Fruit fly (Drosophila melanogaster) whole organism, embryonic: ENCODE results near the gene SdicC.

ENCODE experiments used
- CG7357 ChIP-seq: fragments of 200-800 bp; sonication (Bioruptor generic); IDR thresholded peaks from 3 replicates; pipeline ENCODE4 v1.3.6; 2022; ENCODE audit warnings: missing biosample characterization, missing genetic modification characterization
- gcm ChIP-seq: fragments of 200-800 bp; sonication (Bioruptor generic); optimal IDR thresholded peaks from 2 replicates; lab custom pipeline; 2019; ENCODE audit warnings: missing biosample characterization, mild to moderate bottlenecking, missing genetic modification characterization, moderate library complexity
- wek ChIP-seq: fragments of 200-800 bp; sonication (Bioruptor generic); optimal IDR thresholded peaks from 3 replicates; lab custom pipeline; 2018; ENCODE audit warnings: missing biosample characterization, mild to moderate bottlenecking, missing genetic modification characterization, moderate library complexity

DNA sequence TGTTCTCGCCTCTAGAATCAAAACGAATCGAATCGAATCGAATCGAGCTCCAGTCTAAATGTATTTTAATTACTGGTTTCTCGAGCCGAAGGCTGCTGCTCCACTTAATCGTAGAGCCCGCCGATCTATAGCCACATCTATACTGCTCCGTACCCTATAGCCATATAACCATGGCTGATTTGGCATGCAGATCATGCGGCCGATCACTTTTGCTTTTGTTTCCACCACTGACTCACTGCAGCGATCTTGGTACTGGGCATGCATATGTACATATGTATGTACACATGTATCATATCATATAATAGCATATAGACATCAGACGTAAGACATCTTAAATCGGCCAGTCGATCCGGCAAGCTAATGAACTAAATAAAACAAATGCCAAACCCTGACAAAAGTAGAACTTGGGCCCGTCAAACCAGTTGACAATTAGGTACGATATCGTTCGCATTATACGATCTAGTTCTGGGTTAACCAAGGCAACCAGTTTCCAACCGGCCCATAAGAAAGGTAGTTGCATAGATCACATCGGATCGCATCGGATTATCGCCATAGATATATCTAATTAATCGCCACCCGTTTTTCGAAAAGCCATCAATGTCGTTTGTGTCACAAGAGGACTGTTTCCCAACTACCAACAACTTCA lies 28.3 kb upstream of the SdicC start:
- TF ChIP-seq gcm (GFP tag; lab: Kevin White, UChicago): no peak
- no peak for TF ChIP-seq CG7357 (GFP tag; lab: Robert Waterston, UW)
- TF ChIP-seq wek (GFP tag; lab: Kevin White, UChicago): no peak
